Worm (Caenorhabditis elegans): ENCODE measurements around the gene C35A5.4.

- TF ChIP-seq nhr-28 (tag; optimal IDR thresholded peaks at IDR 0.05), result no peak
- TF ChIP-seq tbx-2 (tag; optimal IDR thresholded peaks at IDR 0.05), result no peak
These were observed 6.2 kb downstream of the C35A5.4 start, which contains the start of gene C35A5.11 for ce11 chrV:10503011-10503410.

All from whole organism, L1 larva.